Fruit fly (Drosophila melanogaster): ENCODE measurements around the gene CG31131.
A peak's percentile ranks its signal among the peaks of the same experiment; 100 is the strongest.
"Not testable (repeated sequence)": the region's sequence is repeated elsewhere in the genome, so short reads cannot be mapped to it uniquely, and the experiment has no call there.

The CG31131 gene

DNA sequence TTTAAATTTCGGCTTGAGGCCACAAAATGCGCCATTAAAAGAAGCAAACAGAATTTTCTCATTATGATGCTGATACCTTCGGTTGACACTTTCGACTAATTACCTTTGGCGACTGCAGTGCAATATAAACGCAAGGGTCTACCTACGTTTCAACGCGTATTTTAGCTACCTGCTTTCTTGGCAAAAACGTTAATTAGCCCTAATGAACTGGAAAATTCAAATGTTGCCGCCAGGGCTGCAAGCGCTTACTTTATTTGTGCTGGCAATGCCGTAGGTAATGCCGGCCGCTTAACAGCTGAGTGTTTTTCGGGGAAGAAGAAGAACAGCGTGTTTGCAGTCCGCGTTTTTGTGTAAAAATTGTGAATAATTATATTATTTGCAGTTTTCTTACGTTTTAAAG, at the start of gene CG31131, which contains the start of gene CG4849:
CG31131 (minus strand) TSS at position 101 of the 400 bp plus-strand sequence.
CG4849 (plus strand) TSS at position 297 of the 400 bp plus-strand sequence.
- TF ChIP-seq Jra (GFP tag; optimal IDR thresholded peaks at IDR 0.05); pan (optimal IDR thresholded peaks at IDR 0.05); Hnf4 (GFP tag; optimal IDR thresholded peaks at IDR 0.05): not testable (repeated sequence)

DNA sequence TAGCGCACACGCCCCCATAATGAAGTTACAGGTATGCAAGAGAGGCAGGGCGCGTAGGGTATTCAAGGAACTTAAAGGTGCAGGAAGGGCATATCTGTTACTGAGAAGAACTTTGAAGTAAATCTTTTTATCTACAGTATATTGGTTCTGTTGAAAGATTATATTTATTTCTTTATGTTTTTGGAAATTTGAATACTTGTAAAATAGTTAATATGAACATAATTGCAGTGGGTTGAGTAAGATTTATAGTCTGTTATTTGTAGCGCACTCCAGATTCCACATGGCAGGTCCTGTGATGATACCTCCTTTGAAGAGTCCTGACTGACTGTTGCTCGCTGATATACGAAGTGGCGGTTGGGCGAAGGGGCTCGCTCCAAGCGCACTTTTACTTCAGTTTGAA, 41.0 kb upstream of the CG31131 start:
- TF ChIP-seq Hr83 (GFP tag; optimal IDR thresholded peaks at IDR 0.05; ENCODE audit: poor library complexity, severe bottlenecking) (no peak), Sp1 (GFP tag; optimal IDR thresholded peaks at IDR 0.05) (no peak), N (GFP tag; optimal IDR thresholded peaks at IDR 0.05) (no peak), Dfd (GFP tag; optimal IDR thresholded peaks at IDR 0.05) (no peak), Dif (GFP tag; optimal IDR thresholded peaks at IDR 0.05; ENCODE audit: partially characterized antibody) (no peak), pan (optimal IDR thresholded peaks at IDR 0.05) (no peak), rgr (GFP tag; optimal IDR thresholded peaks at IDR 0.05) (no peak), Jra (GFP tag; optimal IDR thresholded peaks at IDR 0.05) (no peak), dsf (GFP tag; optimal IDR thresholded peaks at IDR 0.05; ENCODE audit: borderline replicate concordance) (no peak), CG32264 (GFP tag; optimal IDR thresholded peaks at IDR 0.05) (no peak), dmrt93B (GFP tag; optimal IDR thresholded peaks at IDR 0.05) (no peak), Hr78 (GFP tag; optimal IDR thresholded peaks at IDR 0.05) (no peak), woc (GFP tag; optimal IDR thresholded peaks at IDR 0.05) (no peak), CrebA (GFP tag; optimal IDR thresholded peaks at IDR 0.05; ENCODE audit: borderline replicate concordance) (no peak)

DNA sequence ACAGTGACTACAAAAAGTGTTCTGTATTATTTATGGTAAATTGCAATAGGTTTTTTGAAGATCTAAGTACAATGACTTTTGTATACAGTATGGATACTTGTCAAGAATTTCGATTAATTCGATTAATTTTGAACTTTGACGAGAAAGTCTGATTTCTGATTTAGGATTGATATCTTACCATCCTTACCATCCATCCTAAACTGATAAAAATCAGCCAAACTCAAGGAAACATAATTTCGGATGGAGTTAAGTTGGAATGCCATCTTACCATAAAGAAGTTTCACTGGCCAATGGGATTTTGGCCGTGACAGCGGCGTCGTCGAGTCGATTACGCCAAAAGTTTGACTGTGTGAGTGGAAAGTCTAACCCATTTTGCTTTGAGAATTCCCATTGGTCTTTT, 27.6 kb upstream of the CG31131 start, which contains the start of gene CG4815:
CG4815 (minus strand) TSS at position 101 of the 400 bp plus-strand sequence.
- TF ChIP-seq sv (GFP tag; optimal IDR thresholded peaks at IDR 0.05) (no peak), pan (optimal IDR thresholded peaks at IDR 0.05) (no peak), Dif (GFP tag; optimal IDR thresholded peaks at IDR 0.05; ENCODE audit: partially characterized antibody) (no peak), woc (GFP tag; optimal IDR thresholded peaks at IDR 0.05) (no peak), dmrt93B (GFP tag; optimal IDR thresholded peaks at IDR 0.05) (no peak), CG32264 (GFP tag; optimal IDR thresholded peaks at IDR 0.05) (no peak), Myc (optimal IDR thresholded peaks at IDR 0.05) (no peak), h (GFP tag; optimal IDR thresholded peaks at IDR 0.05) (no peak)

DNA sequence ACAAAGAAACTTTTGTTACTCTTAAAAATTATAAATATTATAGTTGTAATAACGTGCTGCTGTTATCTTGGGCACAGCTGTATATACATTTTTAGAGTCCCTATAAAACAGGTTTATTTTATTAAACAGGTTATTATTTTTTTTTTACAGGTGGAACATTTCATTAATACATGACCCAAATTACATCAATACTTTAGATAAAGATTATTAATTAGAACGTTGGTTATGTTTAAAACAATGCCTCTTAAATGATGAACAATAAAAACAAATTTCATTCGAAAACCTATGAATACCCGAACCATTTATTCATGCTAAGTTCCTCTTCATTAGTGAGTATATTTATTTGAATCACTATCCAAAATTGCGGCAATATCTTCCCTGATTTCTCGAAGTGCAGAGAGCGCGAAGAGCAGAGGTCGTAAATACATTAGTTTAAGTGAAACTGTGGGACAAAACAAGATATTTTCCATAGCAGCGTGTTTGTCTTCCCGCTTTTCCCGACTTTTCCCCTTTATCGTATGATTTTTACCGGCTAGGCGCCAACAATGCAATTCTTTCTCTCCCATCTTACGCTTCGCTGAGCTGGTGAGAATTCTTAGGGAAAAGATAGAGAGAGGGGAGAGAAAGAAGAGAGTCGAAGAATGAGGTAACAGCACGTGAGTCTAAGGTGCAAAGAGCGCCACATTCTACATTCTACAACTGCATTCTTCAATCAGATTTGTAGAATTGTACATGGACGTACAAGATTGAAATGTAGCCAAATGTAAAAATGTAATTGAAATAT, 25.8 kb upstream of the CG31131 start:
- TF ChIP-seq sv (GFP tag; optimal IDR thresholded peaks at IDR 0.05) (no peak), usp (GFP tag; optimal IDR thresholded peaks at IDR 0.05) (no peak), Dfd (GFP tag; optimal IDR thresholded peaks at IDR 0.05) (no peak), N (GFP tag; optimal IDR thresholded peaks at IDR 0.05) (no peak), OdsH (GFP tag; optimal IDR thresholded peaks at IDR 0.05) (no peak), Jra (GFP tag; optimal IDR thresholded peaks at IDR 0.05) (no peak), CrebA (GFP tag; optimal IDR thresholded peaks at IDR 0.05; ENCODE audit: borderline replicate concordance) (no peak), Dif (GFP tag; optimal IDR thresholded peaks at IDR 0.05; ENCODE audit: partially characterized antibody) (peak; percentile 2), dmrt93B (GFP tag; optimal IDR thresholded peaks at IDR 0.05) (peak; percentile 3), lola (GFP tag; optimal IDR thresholded peaks at IDR 0.05) (no peak), psq (GFP tag; optimal IDR thresholded peaks at IDR 0.05) (no peak), tai (GFP tag; optimal IDR thresholded peaks at IDR 0.05) (no peak), CG32264 (GFP tag; optimal IDR thresholded peaks at IDR 0.05) (no peak), h (GFP tag; optimal IDR thresholded peaks at IDR 0.05) (no peak), Sp1 (GFP tag; optimal IDR thresholded peaks at IDR 0.05) (no peak), foxo (GFP tag; optimal IDR thresholded peaks at IDR 0.05) (no peak), fru (GFP tag; optimal IDR thresholded peaks at IDR 0.05) (no peak), Abd-B (GFP tag; optimal IDR thresholded peaks at IDR 0.05) (no peak), dsf (GFP tag; optimal IDR thresholded peaks at IDR 0.05; ENCODE audit: borderline replicate concordance) (no peak), dl (GFP tag; optimal IDR thresholded peaks at IDR 0.05; ENCODE audit: insufficient read depth in 1 of 2, partially characterized antibody in 2 of 2) (peak in 1 of 2 experiments; percentile 34), HLH106 (tag; optimal IDR thresholded peaks at IDR 0.05) (peak; percentile 5), Mio (GFP tag; optimal IDR thresholded peaks at IDR 0.05) (no peak), rgr (GFP tag; optimal IDR thresholded peaks at IDR 0.05) (no peak), jim (GFP tag; optimal IDR thresholded peaks at IDR 0.05) (no peak), CG9705 (GFP tag; optimal IDR thresholded peaks at IDR 0.05) (no peak), ey (GFP tag; optimal IDR thresholded peaks at IDR 0.05) (no peak)

Measured in whole organism, wandering third instar larva.